Fruit fly (Drosophila melanogaster): ENCODE measurements around the gene CG15824.

Gene CG15824

dm6 chr2L:871419-871846, 13.5 kb downstream of the CG15824 start (continued):
- TF ChIP-seq Rfx (GFP tag; IDR thresholded peaks at IDR 0.05), result peak; percentile 37
- TF ChIP-seq CG12236 (GFP tag; optimal IDR thresholded peaks at IDR 0.05), result no peak
- peak; percentile 86 for TF ChIP-seq Med (GFP tag)
- TF ChIP-seq Blimp-1 (GFP tag; optimal IDR thresholded peaks at IDR 0.05), result no peak
- TF ChIP-seq pho (GFP tag; optimal IDR thresholded peaks at IDR 0.05), result no peak
- TF ChIP-seq rib (GFP tag; IDR thresholded peaks at IDR 0.05), result no peak
- no peak for TF ChIP-seq scrt (GFP tag; optimal IDR thresholded peaks at IDR 0.05)
- TF ChIP-seq Abd-B (GFP tag; optimal IDR thresholded peaks at IDR 0.05), result no peak
- no peak for TF ChIP-seq Chrac-16 (GFP tag; optimal IDR thresholded peaks at IDR 0.05)
- TF ChIP-seq usp (GFP tag; optimal IDR thresholded peaks at IDR 0.05), result no peak
- no peak for TF ChIP-seq ATbp (GFP tag; optimal IDR thresholded peaks at IDR 0.05)
- TF ChIP-seq NC2α (GFP tag; optimal IDR thresholded peaks at IDR 0.05), result no peak
- TF ChIP-seq Eip74EF (GFP tag; optimal IDR thresholded peaks at IDR 0.05), result no peak
- no peak for TF ChIP-seq CG15601 (tag; optimal IDR thresholded peaks at IDR 0.05)
- TF ChIP-seq mld (GFP tag; IDR thresholded peaks at IDR 0.05; ENCODE audit: partially characterized antibody), result no peak
- TF ChIP-seq CG13296 (GFP tag; optimal IDR thresholded peaks at IDR 0.05), result peak; percentile 21
- no peak for TF ChIP-seq Dek (tag; optimal IDR thresholded peaks at IDR 0.05)
- no peak for TF ChIP-seq trem (tag; optimal IDR thresholded peaks at IDR 0.05)
- no peak for TF ChIP-seq CG18619 (GFP tag; optimal IDR thresholded peaks at IDR 0.05)
- no peak for TF ChIP-seq Neu2 (GFP tag; optimal IDR thresholded peaks at IDR 0.05; ENCODE audit: borderline replicate concordance)
- no peak for TF ChIP-seq HLHmδ (GFP tag; optimal IDR thresholded peaks at IDR 0.05)
- TF ChIP-seq CG9817 (tag; optimal IDR thresholded peaks at IDR 0.05), result no peak
- TF ChIP-seq nerfin-2 (GFP tag; IDR thresholded peaks at IDR 0.05; ENCODE audit: partially characterized antibody), result no peak
- TF ChIP-seq nau (GFP tag; optimal IDR thresholded peaks at IDR 0.05), result no peak
- TF ChIP-seq CG7271 (tag; optimal IDR thresholded peaks at IDR 0.05), result no peak
- no peak for TF ChIP-seq lab (GFP tag; optimal IDR thresholded peaks at IDR 0.05)
- TF ChIP-seq CG6683 (GFP tag; optimal IDR thresholded peaks at IDR 0.05), result no peak
- TF ChIP-seq cg (GFP tag; optimal IDR thresholded peaks at IDR 0.05), result peak; percentile 95
- TF ChIP-seq Myb (GFP tag; optimal IDR thresholded peaks at IDR 0.05), result peak; percentile 38
- TF ChIP-seq CG10654 (GFP tag; optimal IDR thresholded peaks at IDR 0.05), result no peak
- TF ChIP-seq vnd (GFP tag; IDR thresholded peaks at IDR 0.05; ENCODE audit: partially characterized antibody), result no peak
- no peak for TF ChIP-seq maf-S (GFP tag; optimal IDR thresholded peaks at IDR 0.05)
- no peak for TF ChIP-seq Dfd (GFP tag; optimal IDR thresholded peaks at IDR 0.05)
- no peak for TF ChIP-seq Gug (GFP tag; IDR thresholded peaks at IDR 0.05)
- no peak for TF ChIP-seq CG43689 (GFP tag; IDR thresholded peaks at IDR 0.05)
- TF ChIP-seq D19A (tag; optimal IDR thresholded peaks at IDR 0.05), result no peak
- peak; percentile 14 for TF ChIP-seq NfI (GFP tag; optimal IDR thresholded peaks at IDR 0.05)
- TF ChIP-seq chn (GFP tag; optimal IDR thresholded peaks at IDR 0.05), result no peak
- peak; percentile 9 for TF ChIP-seq Dp (GFP tag; optimal IDR thresholded peaks at IDR 0.05)
- TF ChIP-seq tio (GFP tag; optimal IDR thresholded peaks at IDR 0.05), result no peak
- TF ChIP-seq CG3847 (GFP tag; IDR thresholded peaks at IDR 0.05), result peak; percentile 73
- peak; percentile 45 for TF ChIP-seq phol (tag; optimal IDR thresholded peaks at IDR 0.05)
- TF ChIP-seq wor (GFP tag; IDR thresholded peaks at IDR 0.05), result no peak
- TF ChIP-seq NFAT (GFP tag; IDR thresholded peaks at IDR 0.05), result peak; percentile 51; the same call in 1 of the 2 replicates
- TF ChIP-seq H2.0 (GFP tag; IDR thresholded peaks at IDR 0.05), result no peak
- no peak for TF ChIP-seq CG5953 (GFP tag; IDR thresholded peaks at IDR 0.05)
- TF ChIP-seq mirr (GFP tag; optimal IDR thresholded peaks at IDR 0.05), result peak; percentile 20
- no peak for TF ChIP-seq CG17359 (tag; optimal IDR thresholded peaks at IDR 0.05)
- TF ChIP-seq BtbVII (GFP tag; optimal IDR thresholded peaks at IDR 0.05), result no peak
- 0 out of 2 replicates have a peak, but pooled peaks have one; percentile 35 for TF ChIP-seq CG42726 (GFP tag; IDR thresholded peaks at IDR 0.05; ENCODE audit: partially characterized antibody)
